Worm (Caenorhabditis elegans): ENCODE data around the gene scly-1.

DNA sequence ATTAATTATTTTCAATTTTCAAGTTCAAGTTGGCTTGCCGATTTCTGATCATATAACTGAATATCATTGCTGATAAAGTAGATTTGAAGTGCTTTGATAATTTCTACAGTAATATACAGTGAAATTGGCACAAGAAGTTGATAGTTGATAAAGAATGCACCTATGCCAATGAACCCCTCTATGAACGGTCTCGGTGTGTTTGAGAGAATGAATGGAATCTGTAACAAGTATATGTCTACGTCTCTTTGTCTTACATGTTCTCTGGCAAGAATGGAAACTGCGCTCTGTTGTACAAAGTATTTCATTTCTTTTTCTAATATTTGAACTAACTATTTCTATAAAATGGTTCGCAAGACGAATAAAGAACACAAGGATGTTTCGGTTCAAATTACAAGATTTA lies 39.1 kb downstream of the scly-1 start, which contains the start of gene T24H7.8:
- no peak for TF ChIP-seq him-1 (tag; optimal IDR thresholded peaks at IDR 0.05)
- TF ChIP-seq W03F9.2 (tag; optimal IDR thresholded peaks at IDR 0.05): no peak
- no peak for TF ChIP-seq dao-5 (tag; optimal IDR thresholded peaks at IDR 0.05)
